Worm (Caenorhabditis elegans) whole organism, mixed stage, embryonic: ENCODE results near the gene ifbp-1.

Source experiments
- blmp-1 ChIP-seq: fragments of 150-350 bp; optimal IDR thresholded peaks from 2 replicates; lab custom pipeline; 2014; ENCODE audit warnings: missing biosample characterization, missing genetic modification characterization
- elt-1 ChIP-seq: sonication (generic microtip); optimal IDR thresholded peaks from 2 replicates; lab custom pipeline; 2017; ENCODE audit warnings: missing genetic modification characterization, mild to moderate bottlenecking, missing compliant biosample characterization, antibody characterized with exemption, moderate library complexity, borderline replicate concordance; ENCODE audit not compliant: insufficient read depth
- elt-3 ChIP-seq: fragments of 150-350 bp; optimal IDR thresholded peaks from 2 replicates; lab custom pipeline; 2014; ENCODE audit warnings: missing biosample characterization, missing genetic modification characterization
- mep-1 ChIP-seq: fragments of 150-350 bp; optimal IDR thresholded peaks from 2 replicates; lab custom pipeline; 2017; ENCODE audit warnings: missing biosample characterization, missing genetic modification reagents, missing genetic modification characterization, inconsistent platforms
- nhr-28 ChIP-seq: fragments of 150-350 bp; optimal IDR thresholded peaks from 2 replicates; lab custom pipeline; 2014; ENCODE audit warnings: missing biosample characterization, missing genetic modification characterization
- nhr-76 ChIP-seq: sonication (generic microtip); optimal IDR thresholded peaks from 2 replicates; lab custom pipeline; 2017; ENCODE audit warnings: missing biosample characterization, missing genetic modification characterization
- pha-4 ChIP-seq: fragments of 150-350 bp; optimal IDR thresholded peaks from 2 replicates; lab custom pipeline; 2018; ENCODE audit warnings: missing biosample characterization, missing genetic modification reagents, missing genetic modification characterization
- sem-2 ChIP-seq: fragments of 200-800 bp; sonication (Bioruptor generic); optimal IDR thresholded peaks from 2 replicates; lab custom pipeline; 2018; ENCODE audit warnings: mild to moderate bottlenecking, missing genetic modification characterization, missing compliant biosample characterization
- snpc-4 ChIP-seq: fragments of 150-350 bp; optimal IDR thresholded peaks from 2 replicates; lab custom pipeline; 2014; ENCODE audit warnings: missing biosample characterization, missing genetic modification characterization
- unc-39 ChIP-seq: fragments of 150-350 bp; optimal IDR thresholded peaks from 2 replicates; lab custom pipeline; 2014; ENCODE audit warnings: missing biosample characterization, missing genetic modification characterization
- unc-62 ChIP-seq: fragments of 150-350 bp; optimal IDR thresholded peaks from 2 replicates; lab custom pipeline; 2014; ENCODE audit warnings: missing biosample characterization, missing genetic modification reagents, missing genetic modification characterization

DNA sequence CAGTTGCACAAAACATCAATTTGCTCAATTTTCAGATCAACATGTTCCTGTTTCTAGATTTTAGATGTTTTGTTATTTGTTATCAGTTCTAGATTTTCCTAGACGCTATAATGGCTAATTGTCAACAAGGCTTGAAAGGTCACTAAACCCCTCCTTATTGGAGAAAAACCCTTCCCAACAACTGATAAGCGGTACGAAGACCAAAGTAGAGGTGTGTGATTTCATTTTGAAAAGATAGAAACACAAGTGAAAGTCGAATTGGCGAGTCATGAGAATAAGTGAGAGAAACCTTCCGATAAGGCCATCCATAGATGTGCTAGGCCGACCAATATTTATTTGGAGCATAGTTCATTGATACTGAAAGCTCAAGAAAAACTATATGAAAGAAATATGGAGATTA is 6.4 kb downstream of the ifbp-1 start:
- TF ChIP-seq elt-3 (tag; lab: Kevin White, UChicago) (no peak), unc-62 (no peak), nhr-76 (tag; lab: Kevin White, UChicago) (no peak), pha-4 (no peak), mep-1 (no peak), elt-1 (tag; lab: Kevin White, UChicago) (no peak), snpc-4 (tag; lab: Kevin White, UChicago) (no peak), unc-39 (tag; lab: Kevin White, UChicago) (no peak), blmp-1 (tag; lab: Kevin White, UChicago) (no peak), sem-2 (GFP tag; lab: Kevin White, UChicago) (no peak), nhr-28 (tag; lab: Kevin White, UChicago) (no peak)
